Worm (Caenorhabditis elegans) whole organism, L2 larva: ENCODE data around the gene C17F4.2.
"Not testable (repeated sequence)": the region's sequence is repeated elsewhere in the genome, so short reads cannot be mapped to it uniquely, and the experiment has no call there.

Experiments
- C34F6.9 ChIP-seq: fragments of 150-350 bp; optimal IDR thresholded peaks from 2 replicates; lab custom pipeline; 2014; ENCODE audit warnings: missing biosample characterization, missing genetic modification characterization
- F13H6.1 ChIP-seq: sonication (generic microtip); optimal IDR thresholded peaks from 2 replicates; lab custom pipeline; 2016; ENCODE audit warnings: missing genetic modification characterization, missing compliant biosample characterization
- R02D3.7 ChIP-seq: fragments of 150-350 bp; optimal IDR thresholded peaks from 2 replicates; lab custom pipeline; 2014; ENCODE audit warnings: missing biosample characterization, missing genetic modification characterization
- alr-1 ChIP-seq: fragments of 150-350 bp; optimal IDR thresholded peaks from 2 replicates; lab custom pipeline; 2014; ENCODE audit warnings: missing biosample characterization, missing genetic modification characterization
- aly-2 ChIP-seq: fragments of 150-350 bp; optimal IDR thresholded peaks from 2 replicates; lab custom pipeline; 2014; ENCODE audit warnings: missing biosample characterization, missing genetic modification characterization
- ama-1 ChIP-seq: fragments of 150-350 bp; optimal IDR thresholded peaks from 2 replicates; lab custom pipeline; 2018; ENCODE audit warnings: inconsistent platforms
- blmp-1 ChIP-seq: sonication (generic microtip); optimal IDR thresholded peaks from 2 replicates; lab custom pipeline; 2017; ENCODE audit warnings: missing genetic modification characterization, mild to moderate bottlenecking, missing compliant biosample characterization, antibody characterized with exemption, moderate library complexity; ENCODE audit not compliant: insufficient read depth
- ceh-82 ChIP-seq: fragments of 150-350 bp; optimal IDR thresholded peaks from 2 replicates; lab custom pipeline; 2014; ENCODE audit warnings: missing biosample characterization, missing genetic modification characterization
- egl-27 ChIP-seq: sonication (generic microtip); optimal IDR thresholded peaks from 3 replicates; lab custom pipeline; 2017; ENCODE audit warnings: missing biosample characterization, missing genetic modification reagents, missing genetic modification characterization
- elt-1 ChIP-seq: fragments of 150-350 bp; optimal IDR thresholded peaks from 2 replicates; lab custom pipeline; 2014; ENCODE audit warnings: missing biosample characterization, missing genetic modification characterization
- elt-3 ChIP-seq: sonication (generic microtip); optimal IDR thresholded peaks from 2 replicates; lab custom pipeline; 2017; ENCODE audit warnings: missing biosample characterization, missing genetic modification characterization
- fos-1 ChIP-seq: fragments of 150-350 bp; optimal IDR thresholded peaks from 2 replicates; lab custom pipeline; 2014; ENCODE audit warnings: missing biosample characterization, missing genetic modification characterization
- gmeb-1 ChIP-seq: fragments of 150-350 bp; optimal IDR thresholded peaks from 2 replicates; lab custom pipeline; 2014; ENCODE audit warnings: missing biosample characterization, missing genetic modification characterization
- lin-11 ChIP-seq: fragments of 150-350 bp; sonication (generic microtip); optimal IDR thresholded peaks from 2 replicates; lab custom pipeline; 2014; ENCODE audit warnings: missing biosample characterization, missing genetic modification characterization, inconsistent platforms, mixed read lengths
- lin-39 ChIP-seq: fragments of 150-350 bp; optimal IDR thresholded peaks from 2 replicates; lab custom pipeline; 2014; ENCODE audit warnings: missing biosample characterization, missing genetic modification reagents, missing genetic modification characterization
- lsy-2 ChIP-seq, 2 experiments: fragments of 150-350 bp in 1 of 2; sonication (generic microtip) in 1 of 2; optimal IDR thresholded peaks; 2 replicates each; lab custom pipeline; 2014 to 2017; ENCODE audit warnings: missing biosample characterization in 2 of 2, missing genetic modification characterization in 2 of 2
- mab-5 ChIP-seq: fragments of 150-350 bp; optimal IDR thresholded peaks from 2 replicates; lab custom pipeline; 2014; ENCODE audit warnings: missing biosample characterization, missing genetic modification characterization
- mbf-1 ChIP-seq: sonication (generic microtip); optimal IDR thresholded peaks from 2 replicates; lab custom pipeline; 2017; ENCODE audit warnings: missing biosample characterization, missing genetic modification characterization
- mdl-1 ChIP-seq, 2 experiments: fragments of 150-350 bp in 1 of 2; sonication (generic microtip) in 1 of 2; optimal IDR thresholded peaks; 2 replicates each; lab custom pipeline; 2017; ENCODE audit warnings: missing biosample characterization in 2 of 2, missing genetic modification characterization in 2 of 2
- nhr-10 ChIP-seq: sonication (generic microtip); optimal IDR thresholded peaks from 2 replicates; lab custom pipeline; 2017; ENCODE audit warnings: missing biosample characterization, missing genetic modification characterization
- nhr-12 ChIP-seq: fragments of 150-350 bp; optimal IDR thresholded peaks from 2 replicates; lab custom pipeline; 2014; ENCODE audit warnings: missing biosample characterization, missing genetic modification characterization
- nhr-129 ChIP-seq: fragments of 150-350 bp; optimal IDR thresholded peaks from 2 replicates; lab custom pipeline; 2014; ENCODE audit warnings: missing biosample characterization, missing genetic modification characterization
- nhr-23 ChIP-seq: fragments of 150-350 bp; optimal IDR thresholded peaks from 2 replicates; lab custom pipeline; 2014; ENCODE audit warnings: missing biosample characterization, missing genetic modification reagents, missing genetic modification characterization
- nhr-237 ChIP-seq: fragments of 150-350 bp; optimal IDR thresholded peaks from 2 replicates; lab custom pipeline; 2014; ENCODE audit warnings: missing biosample characterization, missing genetic modification characterization
- nhr-6 ChIP-seq: fragments of 150-350 bp; optimal IDR thresholded peaks from 2 replicates; lab custom pipeline; 2014; ENCODE audit warnings: missing biosample characterization, missing genetic modification characterization
- nhr-77 ChIP-seq: fragments of 150-350 bp; optimal IDR thresholded peaks from 2 replicates; lab custom pipeline; 2014; ENCODE audit warnings: missing biosample characterization, missing genetic modification characterization
- peb-1 ChIP-seq: fragments of 150-350 bp; optimal IDR thresholded peaks from 2 replicates; lab custom pipeline; 2014; ENCODE audit warnings: missing biosample characterization, missing genetic modification characterization
- sem-4 ChIP-seq: fragments of 150-350 bp; optimal IDR thresholded peaks from 2 replicates; lab custom pipeline; 2014; ENCODE audit warnings: missing biosample characterization, missing genetic modification reagents, missing genetic modification characterization
- sma-3 ChIP-seq: sonication (generic microtip); optimal IDR thresholded peaks from 2 replicates; lab custom pipeline; 2016; ENCODE audit warnings: missing genetic modification reagents, missing genetic modification characterization, missing compliant biosample characterization
- sma-9 ChIP-seq, 2 experiments: fragments of 150-350 bp in 1 of 2; sonication (generic microtip) in 1 of 2; optimal IDR thresholded peaks; 2 replicates each; lab custom pipeline; 2014 to 2016; ENCODE audit warnings: missing genetic modification characterization in 2 of 2, mild to moderate bottlenecking in 1 of 2, missing biosample characterization in 1 of 2, missing compliant biosample characterization in 1 of 2, missing genetic modification reagents in 1 of 2, moderate library complexity in 1 of 2
- unc-55 ChIP-seq: fragments of 150-350 bp; sonication (generic microtip); optimal IDR thresholded peaks from 3 replicates; lab custom pipeline; 2014; ENCODE audit warnings: missing biosample characterization, missing genetic modification reagents, missing genetic modification characterization
- zag-1 ChIP-seq: fragments of 150-350 bp; optimal IDR thresholded peaks from 2 replicates; lab custom pipeline; 2014; ENCODE audit warnings: missing biosample characterization, missing genetic modification characterization
- ztf-11 ChIP-seq: sonication (generic microtip); optimal IDR thresholded peaks from 2 replicates; lab custom pipeline; 2017; ENCODE audit warnings: missing biosample characterization, missing genetic modification characterization
- ztf-4 ChIP-seq: fragments of 150-350 bp; optimal IDR thresholded peaks from 2 replicates; lab custom pipeline; 2014; ENCODE audit warnings: missing biosample characterization, missing genetic modification characterization

Gene C17F4.2

ce11 chrII:3278634-3279033 lies 30.2 kb downstream of the C17F4.2 start, which contains the start of gene wht-4:
Gene wht-4 (plus strand): TSS chrII:3278934.
- no peak for TF ChIP-seq blmp-1 (tag; lab: Kevin White, UChicago)
- TF ChIP-seq C34F6.9 = no peak
- no peak for TF ChIP-seq sma-3 (GFP tag; lab: Kevin White, UChicago)
- TF ChIP-seq ztf-4 (tag; lab: Kevin White, UChicago) = no peak
- no peak for TF ChIP-seq elt-3 (tag; lab: Kevin White, UChicago)
- TF ChIP-seq mbf-1 (tag; lab: Kevin White, UChicago) = no peak
- TF ChIP-seq alr-1 (tag; lab: Kevin White, UChicago) = no peak
- TF ChIP-seq nhr-6 (tag; lab: Kevin White, UChicago) = no peak
- TF ChIP-seq mab-5 (tag; lab: Kevin White, UChicago) = no peak
- no peak for TF ChIP-seq lsy-2 (tag; optimal IDR thresholded peaks at IDR 0.05; lab: Kevin White, UChicago)
- no peak for TF ChIP-seq zag-1
- TF ChIP-seq ztf-11 (tag; lab: Kevin White, UChicago) = no peak
- TF ChIP-seq sem-4 (tag; lab: Kevin White, UChicago) = no peak

- TF ChIP-seq ama-1 (no peak), aly-2 (no peak), elt-1 (tag; lab: Kevin White, UChicago) (no peak), lin-11 (tag; lab: Kevin White, UChicago) (no peak), F13H6.1 (tag; lab: Kevin White, UChicago) (no peak), elt-3 (tag; lab: Kevin White, UChicago) (no peak), lin-39 (tag; lab: Kevin White, UChicago) (no peak), ceh-82 (tag; lab: Kevin White, UChicago) (no peak), mab-5 (tag; lab: Kevin White, UChicago) (no peak), nhr-23 (tag; lab: Kevin White, UChicago) (no peak)
These were observed 33.9 kb downstream of the C17F4.2 start, which contains the start of gene nep-13 for ce11 chrII:3282353-3282752. Gene nep-13 (plus strand): TSS chrII:3282653.

ce11 chrII:3284558-3284957 lies 36.1 kb downstream of the C17F4.2 start, which contains the start of gene scl-15:
Gene scl-15 (minus strand): TSS chrII:3284658.
- no peak for TF ChIP-seq peb-1 (tag; lab: Kevin White, UChicago)
- TF ChIP-seq fos-1 (tag; lab: Kevin White, UChicago) = no peak
- TF ChIP-seq mab-5 (tag; lab: Kevin White, UChicago) = no peak
- TF ChIP-seq nhr-23 (tag; lab: Kevin White, UChicago) = no peak
- no peak for TF ChIP-seq elt-3 (tag; lab: Kevin White, UChicago)
- TF ChIP-seq sem-4 (tag; lab: Kevin White, UChicago) = no peak
- TF ChIP-seq C34F6.9 = no peak
- TF ChIP-seq R02D3.7 (tag; lab: Kevin White, UChicago) = no peak
- TF ChIP-seq alr-1 (tag; lab: Kevin White, UChicago) = no peak
- no peak for TF ChIP-seq nhr-237 (tag; lab: Kevin White, UChicago)

- no peak for TF ChIP-seq nhr-10
- TF ChIP-seq gmeb-1 (tag; lab: Kevin White, UChicago) = no peak
- TF ChIP-seq blmp-1 (tag; lab: Kevin White, UChicago) = no peak
- no peak for TF ChIP-seq unc-55 (GFP tag; lab: Kevin White, UChicago)
- no peak for TF ChIP-seq ztf-11 (tag; lab: Kevin White, UChicago)
- TF ChIP-seq ztf-4 (tag; lab: Kevin White, UChicago) = no peak
- no peak for TF ChIP-seq nhr-6 (tag; lab: Kevin White, UChicago)
- TF ChIP-seq nhr-12 = no peak
- no peak for TF ChIP-seq F13H6.1 (tag; lab: Kevin White, UChicago)
- no peak for TF ChIP-seq alr-1 (tag; lab: Kevin White, UChicago)
- no peak for TF ChIP-seq mdl-1 (tag; optimal IDR thresholded peaks at IDR 0.05; lab: Kevin White, UChicago)
- TF ChIP-seq egl-27 (tag; lab: Kevin White, UChicago) = no peak
- no peak for TF ChIP-seq nhr-77 (tag; lab: Kevin White, UChicago)
- no peak for TF ChIP-seq nhr-129 (tag; lab: Kevin White, UChicago)
These were observed 38.6 kb downstream of the C17F4.2 start, which contains the start of gene sri-63 for ce11 chrII:3287073-3287472. Gene sri-63 (plus strand): TSS chrII:3287373.

ce11 chrII:3290544-3290943 lies 42.1 kb downstream of the C17F4.2 start, which contains the start of gene F39E9.14:
Gene F39E9.14 (minus strand): TSS chrII:3290644.
- not testable (repeated sequence) for TF ChIP-seq sma-9 (GFP tag; optimal IDR thresholded peaks at IDR 0.05; lab: Kevin White, UChicago); sma-9 (tag; optimal IDR thresholded peaks at IDR 0.05; lab: Kevin White, UChicago); mdl-1 (tag; optimal IDR thresholded peaks at IDR 0.05; lab: Kevin White, UChicago); nhr-129 (tag; lab: Kevin White, UChicago)
